Worm (Caenorhabditis elegans) whole organism, L2 larva: Measurements from ENCODE around the gene tbc-9.

Experiments
- C34F6.9 ChIP-seq: fragments of 150-350 bp; optimal IDR thresholded peaks from 2 replicates; lab custom pipeline; 2014; ENCODE audit warnings: missing biosample characterization, missing genetic modification characterization
- F13H6.1 ChIP-seq: sonication (generic microtip); optimal IDR thresholded peaks from 2 replicates; lab custom pipeline; 2016; ENCODE audit warnings: missing genetic modification characterization, missing compliant biosample characterization
- R02D3.7 ChIP-seq: fragments of 150-350 bp; optimal IDR thresholded peaks from 2 replicates; lab custom pipeline; 2014; ENCODE audit warnings: missing biosample characterization, missing genetic modification characterization
- Y55F3AM.14 ChIP-seq: fragments of 200-800 bp; sonication (Bioruptor generic); optimal IDR thresholded peaks from 2 replicates; lab custom pipeline; 2018; ENCODE audit warnings: mild to moderate bottlenecking, missing genetic modification characterization, missing compliant biosample characterization
- ZK546.5 ChIP-seq: sonication (generic microtip); optimal IDR thresholded peaks from 2 replicates; lab custom pipeline; 2017; ENCODE audit warnings: missing biosample characterization, missing genetic modification characterization
- alr-1 ChIP-seq: fragments of 150-350 bp; optimal IDR thresholded peaks from 2 replicates; lab custom pipeline; 2014; ENCODE audit warnings: missing biosample characterization, missing genetic modification characterization
- aly-2 ChIP-seq: fragments of 150-350 bp; optimal IDR thresholded peaks from 2 replicates; lab custom pipeline; 2014; ENCODE audit warnings: missing biosample characterization, missing genetic modification characterization
- blmp-1 ChIP-seq: sonication (generic microtip); optimal IDR thresholded peaks from 2 replicates; lab custom pipeline; 2017; ENCODE audit warnings: missing genetic modification characterization, mild to moderate bottlenecking, missing compliant biosample characterization, antibody characterized with exemption, moderate library complexity; ENCODE audit not compliant: insufficient read depth
- ceh-16 ChIP-seq: fragments of 150-350 bp; optimal IDR thresholded peaks from 2 replicates; lab custom pipeline; 2014; ENCODE audit warnings: missing biosample characterization, missing genetic modification characterization
- ceh-82 ChIP-seq: fragments of 150-350 bp; optimal IDR thresholded peaks from 2 replicates; lab custom pipeline; 2014; ENCODE audit warnings: missing biosample characterization, missing genetic modification characterization
- dmd-4 ChIP-seq: sonication (generic microtip); optimal IDR thresholded peaks from 2 replicates; lab custom pipeline; 2017; ENCODE audit warnings: missing biosample characterization, missing genetic modification characterization
- egl-27 ChIP-seq: sonication (generic microtip); optimal IDR thresholded peaks from 3 replicates; lab custom pipeline; 2017; ENCODE audit warnings: missing biosample characterization, missing genetic modification reagents, missing genetic modification characterization
- elt-1 ChIP-seq: fragments of 150-350 bp; optimal IDR thresholded peaks from 2 replicates; lab custom pipeline; 2014; ENCODE audit warnings: missing biosample characterization, missing genetic modification characterization
- elt-3 ChIP-seq: sonication (generic microtip); optimal IDR thresholded peaks from 2 replicates; lab custom pipeline; 2017; ENCODE audit warnings: missing biosample characterization, missing genetic modification characterization
- gmeb-1 ChIP-seq: fragments of 150-350 bp; optimal IDR thresholded peaks from 2 replicates; lab custom pipeline; 2014; ENCODE audit warnings: missing biosample characterization, missing genetic modification characterization
- lin-11 ChIP-seq: fragments of 150-350 bp; sonication (generic microtip); optimal IDR thresholded peaks from 2 replicates; lab custom pipeline; 2014; ENCODE audit warnings: missing biosample characterization, missing genetic modification characterization, inconsistent platforms, mixed read lengths
- lin-39 ChIP-seq: fragments of 150-350 bp; optimal IDR thresholded peaks from 2 replicates; lab custom pipeline; 2014; ENCODE audit warnings: missing biosample characterization, missing genetic modification reagents, missing genetic modification characterization
- lsy-2 ChIP-seq, 2 experiments: fragments of 150-350 bp in 1 of 2; sonication (generic microtip) in 1 of 2; optimal IDR thresholded peaks; 2 replicates each; lab custom pipeline; 2014 to 2017; ENCODE audit warnings: missing biosample characterization in 2 of 2, missing genetic modification characterization in 2 of 2
- mbf-1 ChIP-seq: sonication (generic microtip); optimal IDR thresholded peaks from 2 replicates; lab custom pipeline; 2017; ENCODE audit warnings: missing biosample characterization, missing genetic modification characterization
- mdl-1 ChIP-seq, 2 experiments: fragments of 150-350 bp in 1 of 2; sonication (generic microtip) in 1 of 2; optimal IDR thresholded peaks; 2 replicates each; lab custom pipeline; 2017; ENCODE audit warnings: missing biosample characterization in 2 of 2, missing genetic modification characterization in 2 of 2
- nhr-12 ChIP-seq: fragments of 150-350 bp; optimal IDR thresholded peaks from 2 replicates; lab custom pipeline; 2014; ENCODE audit warnings: missing biosample characterization, missing genetic modification characterization
- nhr-129 ChIP-seq: fragments of 150-350 bp; optimal IDR thresholded peaks from 2 replicates; lab custom pipeline; 2014; ENCODE audit warnings: missing biosample characterization, missing genetic modification characterization
- nhr-237 ChIP-seq: fragments of 150-350 bp; optimal IDR thresholded peaks from 2 replicates; lab custom pipeline; 2014; ENCODE audit warnings: missing biosample characterization, missing genetic modification characterization
- nhr-25 ChIP-seq: fragments of 150-350 bp; sonication (generic microtip); optimal IDR thresholded peaks from 3 replicates; lab custom pipeline; 2014; ENCODE audit warnings: missing biosample characterization, missing genetic modification characterization
- nhr-6 ChIP-seq: fragments of 150-350 bp; optimal IDR thresholded peaks from 2 replicates; lab custom pipeline; 2014; ENCODE audit warnings: missing biosample characterization, missing genetic modification characterization
- nhr-77 ChIP-seq: fragments of 150-350 bp; optimal IDR thresholded peaks from 2 replicates; lab custom pipeline; 2014; ENCODE audit warnings: missing biosample characterization, missing genetic modification characterization
- peb-1 ChIP-seq: fragments of 150-350 bp; optimal IDR thresholded peaks from 2 replicates; lab custom pipeline; 2014; ENCODE audit warnings: missing biosample characterization, missing genetic modification characterization
- sem-4 ChIP-seq: fragments of 150-350 bp; optimal IDR thresholded peaks from 2 replicates; lab custom pipeline; 2014; ENCODE audit warnings: missing biosample characterization, missing genetic modification reagents, missing genetic modification characterization
- skn-1 ChIP-seq: sonication (generic microtip); optimal IDR thresholded peaks from 2 replicates; lab custom pipeline; 2017; ENCODE audit warnings: missing biosample characterization, missing genetic modification characterization
- sma-3 ChIP-seq: sonication (generic microtip); optimal IDR thresholded peaks from 2 replicates; lab custom pipeline; 2016; ENCODE audit warnings: missing genetic modification reagents, missing genetic modification characterization, missing compliant biosample characterization
- unc-39 ChIP-seq: fragments of 150-350 bp; optimal IDR thresholded peaks from 2 replicates; lab custom pipeline; 2014; ENCODE audit warnings: missing biosample characterization, missing genetic modification characterization
- unc-55 ChIP-seq: fragments of 150-350 bp; sonication (generic microtip); optimal IDR thresholded peaks from 3 replicates; lab custom pipeline; 2014; ENCODE audit warnings: missing biosample characterization, missing genetic modification reagents, missing genetic modification characterization
- unc-62 ChIP-seq: fragments of 150-350 bp; optimal IDR thresholded peaks from 2 replicates; lab custom pipeline; 2014; ENCODE audit warnings: missing biosample characterization, missing genetic modification reagents, missing genetic modification characterization
- ztf-1 ChIP-seq: fragments of 200-800 bp; sonication (Bioruptor generic); conservative IDR thresholded peaks from 2 replicates; pipeline ENCODE4 v1.3.6; 2022; ENCODE audit warnings: missing genetic modification characterization, missing compliant biosample characterization
- ztf-11 ChIP-seq: sonication (generic microtip); optimal IDR thresholded peaks from 2 replicates; lab custom pipeline; 2017; ENCODE audit warnings: missing biosample characterization, missing genetic modification characterization

Gene tbc-9

DNA sequence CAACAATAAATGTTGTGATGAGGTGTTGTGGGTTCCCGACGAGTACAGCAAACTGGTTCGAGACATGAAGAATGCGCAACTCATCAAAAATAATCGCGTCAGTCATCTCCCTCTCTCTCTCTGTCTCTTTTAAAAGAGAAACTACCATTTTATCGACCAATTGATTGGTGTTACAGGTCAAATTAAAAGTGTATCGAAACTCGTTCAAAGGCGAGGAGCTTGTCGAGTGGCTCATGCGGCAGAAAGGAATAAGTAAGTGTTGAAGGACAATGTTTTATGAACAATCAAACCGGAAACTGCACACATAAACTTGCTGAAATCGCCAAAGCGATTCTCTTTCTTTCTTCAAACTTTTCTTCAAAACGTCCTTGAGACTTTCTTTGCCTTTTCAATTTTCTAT, 8.9 kb downstream of the tbc-9 start:
- TF ChIP-seq sem-4 (no peak), nhr-129 (tag; lab: Kevin White, UChicago) (peak; percentile 34)

DNA sequence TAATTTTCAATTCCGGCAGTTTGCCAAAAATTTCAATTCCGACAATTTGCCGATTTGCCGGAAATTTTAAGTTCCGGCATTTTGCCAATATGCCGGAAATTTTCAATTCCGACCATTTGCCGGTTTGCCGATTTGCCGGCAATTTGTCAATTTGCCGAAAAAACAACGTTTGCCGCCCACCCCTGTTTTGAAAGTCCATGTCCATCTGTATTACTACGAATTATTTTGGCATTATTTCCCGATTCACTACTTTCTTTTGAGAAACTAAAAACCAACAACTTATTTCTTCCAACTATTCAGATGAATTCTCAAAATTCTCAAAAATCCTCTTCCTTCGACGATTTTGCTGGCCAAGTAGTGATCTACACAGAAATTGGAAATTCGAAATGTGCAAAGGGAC, 10.4 kb downstream of the tbc-9 start, which contains the start of gene Y45F10A.7:
Gene Y45F10A.7, plus strand, starts transcription at position 301 of the 400 bp plus-strand sequence.
- no peak for TF ChIP-seq dmd-4 (tag; lab: Kevin White, UChicago)

DNA sequence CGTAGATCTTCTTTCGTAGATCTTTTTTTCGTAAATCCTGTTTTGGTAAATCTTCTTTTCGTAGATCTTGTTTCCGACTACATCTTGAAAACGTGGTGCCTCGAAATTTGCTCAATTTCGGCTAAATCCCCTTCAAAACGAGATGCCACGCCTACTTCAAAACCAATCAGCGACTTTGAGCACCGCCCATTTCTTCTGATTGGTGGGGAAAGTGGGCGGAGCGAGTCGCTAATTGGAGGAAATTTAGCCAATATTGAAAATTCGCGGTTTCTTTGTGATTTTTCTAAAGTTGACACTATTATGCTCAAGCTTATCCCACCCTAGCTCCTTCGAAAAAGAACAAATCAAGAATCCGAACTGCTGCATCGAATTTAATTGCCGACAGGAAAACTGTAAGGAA, 15.1 kb downstream of the tbc-9 start:
- TF ChIP-seq unc-39, result no peak
- TF ChIP-seq lin-39 (tag; lab: Kevin White, UChicago), result no peak
- no peak for TF ChIP-seq F13H6.1
- no peak for TF ChIP-seq gmeb-1 (tag; lab: Kevin White, UChicago)
- TF ChIP-seq lsy-2 (tag; optimal IDR thresholded peaks at IDR 0.05; lab: Kevin White, UChicago), result no peak

DNA sequence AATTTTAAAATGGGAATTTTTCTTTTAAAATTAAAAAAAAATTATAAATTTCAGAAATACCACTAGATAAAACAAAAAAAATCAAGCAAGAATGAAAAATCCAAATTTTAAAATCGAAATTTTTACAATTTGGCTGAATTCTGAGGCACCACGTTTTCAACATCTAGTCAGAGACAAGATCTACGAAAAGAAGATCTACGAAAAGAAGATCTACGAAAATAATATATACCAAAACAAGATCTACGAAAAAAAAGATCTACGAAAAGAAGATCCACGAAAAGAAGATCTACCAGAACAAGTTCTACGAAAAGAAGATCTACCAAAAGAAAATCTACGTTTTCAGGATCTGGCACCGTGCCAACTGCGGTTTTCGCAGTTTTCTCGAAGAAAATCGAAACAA, 15.6 kb downstream of the tbc-9 start:
- TF ChIP-seq skn-1 (no peak), unc-55 (GFP tag; lab: Kevin White, UChicago) (peak; percentile 34), R02D3.7 (tag; lab: Kevin White, UChicago) (no peak), nhr-129 (tag; lab: Kevin White, UChicago) (no peak)

DNA sequence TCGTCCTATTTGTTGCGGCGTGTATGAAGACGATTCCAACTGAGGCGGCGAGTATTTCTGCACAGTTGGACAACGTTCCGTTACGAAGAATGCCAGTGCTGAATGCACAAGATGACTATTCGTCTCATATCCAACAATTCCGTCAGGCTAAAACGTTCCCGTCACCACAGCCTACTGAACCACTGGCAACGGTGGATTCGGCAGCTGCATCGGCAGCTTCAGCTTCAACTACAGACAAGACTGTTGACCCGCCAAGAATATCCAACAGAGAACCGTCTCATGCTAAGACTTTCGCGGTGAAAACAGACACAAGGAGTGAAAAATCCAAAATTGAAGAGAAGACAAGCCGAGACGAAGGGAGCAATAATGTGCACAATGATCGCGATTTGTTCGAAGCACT, 19.1 kb downstream of the tbc-9 start:
- no peak for TF ChIP-seq sem-4
- no peak for TF ChIP-seq F13H6.1
- no peak for TF ChIP-seq ceh-16
- TF ChIP-seq nhr-129 (tag; lab: Kevin White, UChicago), result no peak
- TF ChIP-seq nhr-77, result no peak
- no peak for TF ChIP-seq unc-62
- TF ChIP-seq nhr-6 (tag; lab: Kevin White, UChicago), result no peak
- no peak for TF ChIP-seq ztf-1
- TF ChIP-seq skn-1, result no peak
- TF ChIP-seq aly-2 (tag; lab: Kevin White, UChicago), result no peak
- no peak for TF ChIP-seq elt-3 (tag; lab: Kevin White, UChicago)
- TF ChIP-seq lin-39 (tag; lab: Kevin White, UChicago), result no peak

DNA sequence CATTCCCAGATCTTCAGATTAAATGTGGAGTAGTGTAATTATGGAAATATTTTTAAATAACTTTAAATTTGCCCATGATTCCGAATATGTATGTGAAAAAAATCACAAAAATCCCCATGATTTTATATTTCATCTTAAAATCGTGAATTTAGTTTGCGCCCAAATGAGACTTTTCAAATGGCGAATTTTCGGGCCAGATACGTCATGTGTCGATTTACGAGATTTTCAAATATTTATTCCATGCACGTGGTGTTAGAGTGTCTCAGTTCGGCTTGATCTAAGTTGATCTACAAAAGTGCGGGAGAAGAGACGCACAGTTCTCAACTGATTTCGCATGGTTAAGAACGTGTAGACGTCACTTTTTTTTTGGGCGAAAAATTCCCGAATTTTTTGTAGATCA, 20.2 kb downstream of the tbc-9 start, which contains the start of gene Y38H8A.1:
Gene Y38H8A.1, plus strand, starts transcription at position 301 of the 400 bp plus-strand sequence.
- TF ChIP-seq C34F6.9 (tag; lab: Kevin White, UChicago) (no peak), ztf-11 (tag; lab: Kevin White, UChicago) (no peak), nhr-12 (tag; lab: Kevin White, UChicago) (no peak), nhr-237 (tag; lab: Kevin White, UChicago) (no peak), nhr-25 (tag; lab: Kevin White, UChicago) (no peak), nhr-77 (no peak), mbf-1 (tag; lab: Kevin White, UChicago) (no peak), unc-39 (no peak), ztf-1 (no peak), nhr-129 (tag; lab: Kevin White, UChicago) (no peak), ceh-82 (tag; lab: Kevin White, UChicago) (no peak), elt-1 (tag; lab: Kevin White, UChicago) (no peak), sem-4 (no peak), dmd-4 (tag; lab: Kevin White, UChicago) (no peak), lin-11 (tag; lab: Kevin White, UChicago) (no peak), mdl-1 (tag; optimal IDR thresholded peaks at IDR 0.05; lab: Kevin White, UChicago) (no peak), lsy-2 (tag; optimal IDR thresholded peaks at IDR 0.05; lab: Kevin White, UChicago) (no peak), unc-55 (GFP tag; lab: Kevin White, UChicago) (no peak), alr-1 (no peak), peb-1 (tag; lab: Kevin White, UChicago) (no peak)

DNA sequence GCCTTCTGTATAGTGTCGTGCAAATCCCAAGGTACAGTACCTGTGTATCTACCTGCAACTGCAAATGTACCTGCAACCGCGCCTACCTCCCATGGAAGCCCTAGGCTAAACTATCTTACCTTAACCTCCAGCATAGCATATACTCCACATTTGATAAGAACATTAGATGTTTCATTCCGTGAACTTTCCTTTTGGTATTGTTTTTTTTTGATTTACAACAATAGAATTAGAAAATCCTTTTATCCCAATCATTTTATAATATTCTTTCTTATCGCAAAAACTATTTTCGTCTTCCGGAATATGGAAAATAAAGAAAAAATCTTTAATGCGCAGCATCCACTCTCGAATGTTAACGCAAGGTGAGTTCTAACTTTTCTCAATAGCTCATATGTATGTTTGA, 28.5 kb downstream of the tbc-9 start, which contains the start of gene Y38H8A.2:
Gene Y38H8A.2, plus strand, starts transcription at position 301 of the 400 bp plus-strand sequence.
- no peak for TF ChIP-seq blmp-1 (tag; lab: Kevin White, UChicago)
- TF ChIP-seq Y55F3AM.14 (GFP tag; lab: Kevin White, UChicago), result no peak
- no peak for TF ChIP-seq R02D3.7 (tag; lab: Kevin White, UChicago)
- TF ChIP-seq mbf-1 (tag; lab: Kevin White, UChicago), result no peak
- TF ChIP-seq sma-3 (GFP tag; lab: Kevin White, UChicago), result no peak
- TF ChIP-seq nhr-12 (tag; lab: Kevin White, UChicago), result no peak
- TF ChIP-seq ZK546.5 (tag; lab: Kevin White, UChicago), result no peak
- TF ChIP-seq skn-1, result no peak
- no peak for TF ChIP-seq gmeb-1 (tag; lab: Kevin White, UChicago)
- no peak for TF ChIP-seq egl-27 (tag; lab: Kevin White, UChicago)
- TF ChIP-seq alr-1, result no peak
- no peak for TF ChIP-seq lin-39 (tag; lab: Kevin White, UChicago)
